Fruit fly (Drosophila melanogaster) S2 (cell line): ENCODE measurements around the gene Duba.

Source experiments
- CG8478 ChIP-seq: fragments of >200 bp; optimal IDR thresholded peaks from 2 replicates; lab custom pipeline; 2018
- CTCF ChIP-seq, 2 experiments: fragments of >200 bp; optimal IDR thresholded peaks; 2 replicates each; lab custom pipeline; 2018

DNA sequence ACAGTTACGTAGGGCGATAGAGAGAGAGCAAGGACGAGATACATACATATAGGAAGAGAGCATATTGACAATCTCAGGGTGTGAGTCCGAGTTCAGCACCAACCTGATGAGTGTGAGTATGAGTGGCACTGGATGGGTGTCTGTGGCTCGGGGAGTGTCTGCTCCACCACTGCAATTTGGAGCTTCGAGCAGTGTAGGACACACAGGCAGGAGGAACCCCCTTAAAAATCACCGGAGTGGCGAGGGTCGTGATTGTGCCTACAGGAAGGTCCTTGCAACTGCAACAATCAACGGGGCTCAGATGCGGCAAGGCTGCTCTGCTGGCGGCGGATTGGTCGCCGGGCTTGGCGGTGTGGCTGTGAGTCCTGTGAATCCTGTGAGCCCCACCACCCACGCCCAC lies 17.5 kb downstream of the Duba start:
- no peak for TF ChIP-seq CTCF (optimal IDR thresholded peaks at IDR 0.05; lab: Kevin White, UChicago)
- no peak for TF ChIP-seq CG8478 (lab: Kevin White, UChicago)
